Fruit fly (Drosophila melanogaster) whole organism, embryonic: Measurements from ENCODE around the gene CG5910.
A peak's percentile ranks its signal among the peaks of the same experiment; 100 is the strongest.

Source experiments
- Adf1 ChIP-seq: fragments of 200-800 bp; sonication (Bioruptor generic); IDR thresholded peaks from 2 replicates; pipeline ENCODE4 v1.3.6; 2022; ENCODE audit warnings: missing biosample characterization, missing genetic modification characterization
- Bteb2 ChIP-seq: fragments of 200-800 bp; sonication (Bioruptor generic); optimal IDR thresholded peaks from 2 replicates; lab custom pipeline; 2016; ENCODE audit warnings: missing biosample characterization, missing genetic modification characterization
- CG11247 ChIP-seq: fragments of 200-800 bp; sonication (Bioruptor generic); IDR thresholded peaks from 2 replicates; pipeline ENCODE4 v1.3.6; 2022; ENCODE audit warnings: missing biosample characterization, missing genetic modification characterization
- CG11456 ChIP-seq: fragments of 200-800 bp; sonication (Bioruptor generic); IDR thresholded peaks from 3 replicates; pipeline ENCODE4 v1.3.6; 2022; ENCODE audit warnings: missing biosample characterization, missing genetic modification characterization
- CG12219 ChIP-seq: fragments of 200-800 bp; sonication (Bioruptor generic); optimal IDR thresholded peaks from 3 replicates; lab custom pipeline; 2018; ENCODE audit warnings: missing biosample characterization, mild to moderate bottlenecking, missing genetic modification characterization
- CG13287 ChIP-seq: fragments of 200-800 bp; sonication (Bioruptor generic); IDR thresholded peaks from 2 replicates; pipeline ENCODE4 v1.3.6; 2022; ENCODE audit warnings: missing biosample characterization, missing genetic modification characterization; ENCODE audit not compliant: partially characterized antibody
- CG13775 ChIP-seq: fragments of 200-800 bp; sonication (Bioruptor generic); optimal IDR thresholded peaks from 3 replicates; lab custom pipeline; 2017; ENCODE audit warnings: missing biosample characterization, mild to moderate bottlenecking, missing genetic modification characterization
- CG14050 ChIP-seq: fragments of 200-800 bp; sonication (Bioruptor generic); IDR thresholded peaks from 3 replicates; pipeline ENCODE4 v1.3.6; 2022; ENCODE audit warnings: missing biosample characterization, missing genetic modification characterization
- CG15696 ChIP-seq: fragments of 200-800 bp; sonication (Bioruptor generic); optimal IDR thresholded peaks from 2 replicates; lab custom pipeline; 2019; ENCODE audit warnings: missing biosample characterization, mild to moderate bottlenecking, missing genetic modification characterization, moderate library complexity
- CG1602 ChIP-seq: fragments of 200-800 bp; sonication (Bioruptor generic); optimal IDR thresholded peaks from 3 replicates; lab custom pipeline; 2016; ENCODE audit warnings: missing biosample characterization, missing genetic modification characterization
- CG2116 ChIP-seq: fragments of 200-800 bp; sonication (Bioruptor generic); optimal IDR thresholded peaks from 3 replicates; lab custom pipeline; 2018; ENCODE audit warnings: missing biosample characterization, mild to moderate bottlenecking, missing genetic modification characterization
- CG30020 ChIP-seq: fragments of 200-800 bp; optimal IDR thresholded peaks from 2 replicates; lab custom pipeline; 2019; ENCODE audit warnings: missing biosample characterization, mild to moderate bottlenecking, missing genetic modification characterization, moderate library complexity
- CG3065 ChIP-seq: fragments of 200-800 bp; sonication (Bioruptor generic); optimal IDR thresholded peaks from 2 replicates; lab custom pipeline; 2016; ENCODE audit warnings: missing biosample characterization, missing genetic modification characterization
- CG31365 ChIP-seq: fragments of 200-800 bp; sonication (Bioruptor generic); optimal IDR thresholded peaks from 2 replicates; lab custom pipeline; 2018; ENCODE audit warnings: missing biosample characterization, mild to moderate bottlenecking, missing genetic modification characterization
- CG33557 ChIP-seq: fragments of 200-800 bp; sonication (Bioruptor generic); optimal IDR thresholded peaks from 2 replicates; lab custom pipeline; 2019; ENCODE audit warnings: missing biosample characterization, mild to moderate bottlenecking, missing genetic modification characterization, moderate library complexity
- CG34376 ChIP-seq: fragments of 200-800 bp; sonication (Bioruptor generic); optimal IDR thresholded peaks from 2 replicates; lab custom pipeline; 2018; ENCODE audit warnings: missing biosample characterization, mild to moderate bottlenecking, missing genetic modification characterization
- CG4424 ChIP-seq: fragments of 200-800 bp; sonication (Bioruptor generic); optimal IDR thresholded peaks from 3 replicates; lab custom pipeline; 2016; ENCODE audit warnings: missing biosample characterization, missing genetic modification characterization
- CG4854 ChIP-seq: fragments of 200-800 bp; sonication (Bioruptor generic); optimal IDR thresholded peaks from 2 replicates; lab custom pipeline; 2016; ENCODE audit warnings: missing biosample characterization, missing genetic modification characterization, inconsistent platforms
- CG6854 ChIP-seq: fragments of 200-800 bp; sonication (Bioruptor generic); optimal IDR thresholded peaks from 3 replicates; lab custom pipeline; 2017; ENCODE audit warnings: missing biosample characterization, mild to moderate bottlenecking, missing genetic modification characterization
- CG7987 ChIP-seq: fragments of 200-800 bp; sonication (Bioruptor generic); optimal IDR thresholded peaks from 2 replicates; lab custom pipeline; 2018; ENCODE audit warnings: missing biosample characterization, mild to moderate bottlenecking, missing genetic modification characterization, moderate library complexity
- CG8388 ChIP-seq: fragments of 200-800 bp; sonication (Bioruptor generic); optimal IDR thresholded peaks from 2 replicates; lab custom pipeline; 2019; ENCODE audit warnings: missing biosample characterization, mild to moderate bottlenecking, missing genetic modification characterization, moderate library complexity
- CG8478 ChIP-seq: fragments of >200 bp; optimal IDR thresholded peaks from 2 replicates; lab custom pipeline; 2018
- CG9437 ChIP-seq: fragments of 200-800 bp; sonication (Bioruptor generic); optimal IDR thresholded peaks from 2 replicates; lab custom pipeline; 2018; ENCODE audit warnings: missing biosample characterization, mild to moderate bottlenecking, missing genetic modification characterization
- CG9797 ChIP-seq: fragments of 200-800 bp; sonication (Bioruptor generic); optimal IDR thresholded peaks from 3 replicates; lab custom pipeline; 2018; ENCODE audit warnings: missing biosample characterization, mild to moderate bottlenecking, missing genetic modification characterization
- Camta ChIP-seq: fragments of 200-800 bp; sonication (Bioruptor generic); optimal IDR thresholded peaks from 2 replicates; lab custom pipeline; 2016; ENCODE audit warnings: missing biosample characterization, missing genetic modification characterization
- Dek ChIP-seq: fragments of 200-800 bp; sonication (Bioruptor generic); optimal IDR thresholded peaks from 3 replicates; lab custom pipeline; 2019; ENCODE audit warnings: missing biosample characterization, mild to moderate bottlenecking, missing genetic modification characterization, moderate library complexity
- Hmx ChIP-seq: fragments of 200-800 bp; sonication (Bioruptor generic); optimal IDR thresholded peaks from 2 replicates; lab custom pipeline; 2016; ENCODE audit warnings: missing biosample characterization, missing genetic modification characterization
- Hr39 ChIP-seq: fragments of >200 bp; optimal IDR thresholded peaks from 2 replicates; lab custom pipeline; 2017
- Hr78 ChIP-seq, 2 experiments: fragments of 200-800 bp in 1 of 2; fragments of >200 bp in 1 of 2; sonication (Bioruptor generic) in 1 of 2; optimal IDR thresholded peaks; 2 replicates each; lab custom pipeline; 2017 to 2019; ENCODE audit warnings: missing biosample characterization in 2 of 2, missing genetic modification characterization in 2 of 2, mild to moderate bottlenecking in 1 of 2, moderate library complexity in 1 of 2
- Hsf ChIP-seq: fragments of 200-800 bp; sonication (Bioruptor generic); optimal IDR thresholded peaks from 3 replicates; lab custom pipeline; 2016; ENCODE audit warnings: missing biosample characterization, missing genetic modification characterization
- Mes4 ChIP-seq: fragments of 200-800 bp; sonication (Bioruptor generic); optimal IDR thresholded peaks from 2 replicates; lab custom pipeline; 2016; ENCODE audit warnings: missing biosample characterization, missing genetic modification characterization
- Nf-YA ChIP-seq: fragments of 200-800 bp; sonication (Bioruptor generic); IDR thresholded peaks from 2 replicates; pipeline ENCODE4 v1.3.6; 2022; ENCODE audit warnings: missing biosample characterization, missing genetic modification characterization
- Oaz ChIP-seq: fragments of 200-800 bp; sonication (Bioruptor generic); IDR thresholded peaks from 2 replicates; pipeline ENCODE4 v1.3.6; 2022; ENCODE audit warnings: missing biosample characterization, missing genetic modification characterization
- Taf1 ChIP-seq: fragments of 200-800 bp; sonication (Bioruptor generic); IDR thresholded peaks from 2 replicates; pipeline ENCODE4 v1.3.6; 2022; ENCODE audit warnings: missing biosample characterization, missing genetic modification characterization
- YL-1 ChIP-seq: fragments of 200-800 bp; sonication (Bioruptor generic); optimal IDR thresholded peaks from 3 replicates; lab custom pipeline; 2017; ENCODE audit warnings: missing biosample characterization, mild to moderate bottlenecking, missing genetic modification characterization
- abd-A ChIP-seq: fragments of 200-800 bp; sonication (Bioruptor generic); optimal IDR thresholded peaks from 3 replicates; lab custom pipeline; 2019; ENCODE audit warnings: missing biosample characterization, mild to moderate bottlenecking, missing genetic modification characterization, moderate library complexity
- chn ChIP-seq: fragments of 200-800 bp; sonication (Bioruptor generic); optimal IDR thresholded peaks from 2 replicates; lab custom pipeline; 2016; ENCODE audit warnings: missing biosample characterization, missing genetic modification characterization
- emc ChIP-seq: fragments of 200-800 bp; sonication (Bioruptor generic); optimal IDR thresholded peaks from 2 replicates; lab custom pipeline; 2016; ENCODE audit warnings: missing biosample characterization, missing genetic modification characterization
- fd102C ChIP-seq: fragments of 200-800 bp; sonication (Bioruptor generic); optimal IDR thresholded peaks from 2 replicates; lab custom pipeline; 2018; ENCODE audit warnings: missing biosample characterization, mild to moderate bottlenecking, missing genetic modification characterization, moderate library complexity
- lab ChIP-seq: fragments of 200-800 bp; sonication (Bioruptor generic); optimal IDR thresholded peaks from 3 replicates; lab custom pipeline; 2017; ENCODE audit warnings: missing biosample characterization, missing genetic modification characterization, mild to moderate bottlenecking, moderate library complexity, missing genetic modification reagents
- odd ChIP-seq: fragments of 200-800 bp; sonication (Bioruptor generic); optimal IDR thresholded peaks from 2 replicates; lab custom pipeline; 2017; ENCODE audit warnings: missing biosample characterization, mild to moderate bottlenecking, missing genetic modification characterization
- pros ChIP-seq: fragments of 200-800 bp; sonication (Bioruptor generic); optimal IDR thresholded peaks from 3 replicates; lab custom pipeline; 2019; ENCODE audit warnings: missing biosample characterization, mild to moderate bottlenecking, missing genetic modification characterization, moderate library complexity
- ranshi ChIP-seq: fragments of 200-800 bp; sonication (Bioruptor generic); IDR thresholded peaks from 2 replicates; pipeline ENCODE4 v1.3.6; 2022; ENCODE audit warnings: missing biosample characterization, missing genetic modification characterization
- rib ChIP-seq: fragments of 200-800 bp; sonication (Bioruptor generic); IDR thresholded peaks from 2 replicates; pipeline ENCODE4 v1.3.6; 2022; ENCODE audit warnings: missing biosample characterization, missing genetic modification characterization
- sqz ChIP-seq: fragments of 200-800 bp; sonication (Bioruptor generic); optimal IDR thresholded peaks from 3 replicates; lab custom pipeline; 2018; ENCODE audit warnings: missing biosample characterization, mild to moderate bottlenecking, missing genetic modification characterization
- sr ChIP-seq: fragments of 200-800 bp; sonication (Bioruptor generic); IDR thresholded peaks from 3 replicates; pipeline ENCODE4 v1.3.6; 2022; ENCODE audit warnings: missing biosample characterization, missing genetic modification characterization
- toy ChIP-seq: fragments of 200-800 bp; sonication (Bioruptor generic); IDR thresholded peaks from 2 replicates; pipeline ENCODE4 v1.3.6; 2022; ENCODE audit warnings: missing biosample characterization, missing genetic modification characterization
- vnd ChIP-seq: fragments of 200-800 bp; sonication (Bioruptor generic); IDR thresholded peaks from 3 replicates; pipeline ENCODE4 v1.3.6; 2022; ENCODE audit warnings: missing biosample characterization, missing genetic modification characterization; ENCODE audit not compliant: partially characterized antibody
- zen2 ChIP-seq: fragments of 200-800 bp; sonication (Bioruptor generic); IDR thresholded peaks from 3 replicates; pipeline ENCODE4 v1.3.6; 2022; ENCODE audit warnings: missing biosample characterization, missing genetic modification characterization; ENCODE audit not compliant: partially characterized antibody
- zfh1 ChIP-seq: fragments of 200-800 bp; sonication (Bioruptor generic); IDR thresholded peaks from 3 replicates; pipeline ENCODE4 v1.3.6; 2022; ENCODE audit warnings: missing biosample characterization, missing genetic modification characterization

The CG5910 gene

dm6 chr3L:20471499-20472313 lies 29.5 kb downstream of the CG5910 start (continued):
- peak; percentile 43 for TF ChIP-seq lab
- no peak for TF ChIP-seq toy (GFP tag; lab: Robert Waterston, UW)
- no peak for TF ChIP-seq CG8388 (GFP tag; lab: Kevin White, UChicago)
- TF ChIP-seq CG9437: peak; percentile 22
- peak; percentile 51 for TF ChIP-seq Camta (GFP tag; lab: Kevin White, UChicago)
- peak; percentile 48 for TF ChIP-seq CG4854 (GFP tag; lab: Kevin White, UChicago)
- TF ChIP-seq odd (GFP tag; lab: Kevin White, UChicago): no peak
- TF ChIP-seq abd-A: no peak
- no peak for TF ChIP-seq CG13775 (GFP tag; lab: Kevin White, UChicago)
- no peak for TF ChIP-seq CG14050 (GFP tag; lab: Robert Waterston, UW)
- no peak for TF ChIP-seq zen2 (GFP tag; lab: Robert Waterston, UW)
- TF ChIP-seq CG6854 (GFP tag; lab: Kevin White, UChicago): peak; percentile 55
- TF ChIP-seq Hr39 (lab: Kevin White, UChicago): no peak
- no peak for TF ChIP-seq vnd (GFP tag; lab: Robert Waterston, UW)
- peak; percentile 7 for TF ChIP-seq CG4424 (GFP tag; lab: Kevin White, UChicago)
- TF ChIP-seq CG30020 (tag; lab: Kevin White, UChicago): no peak
- TF ChIP-seq Dek (tag; lab: Kevin White, UChicago): no peak
- TF ChIP-seq fd102C (GFP tag; lab: Kevin White, UChicago): peak; percentile 79
- TF ChIP-seq CG1602 (GFP tag; lab: Kevin White, UChicago): peak; percentile 45
- no peak for TF ChIP-seq Hmx (GFP tag; lab: Kevin White, UChicago)
- TF ChIP-seq YL-1 (GFP tag; lab: Kevin White, UChicago): no peak
- peak; percentile 57 for TF ChIP-seq CG33557 (GFP tag; lab: Kevin White, UChicago)
- no peak for TF ChIP-seq Nf-YA (GFP tag; lab: Robert Waterston, UW)
- no peak for TF ChIP-seq chn (GFP tag; lab: Kevin White, UChicago)
- no peak for TF ChIP-seq Taf1
- peak in 1 of 2 experiments; percentile 83 for TF ChIP-seq Hr78 (GFP tag; optimal IDR thresholded peaks at IDR 0.05; lab: Kevin White, UChicago)
- peak; percentile 71 for TF ChIP-seq CG31365 (tag; lab: Kevin White, UChicago)
- peak; percentile 13 for TF ChIP-seq Bteb2 (GFP tag; lab: Kevin White, UChicago)
- peak; percentile 75 for TF ChIP-seq zfh1 (GFP tag; lab: Robert Waterston, UW)
- no peak for TF ChIP-seq ranshi (GFP tag; lab: Robert Waterston, UW)
- TF ChIP-seq CG11247: no peak
- no peak for TF ChIP-seq CG11456 (GFP tag; lab: Robert Waterston, UW)
- TF ChIP-seq sqz: no peak
- peak; percentile 22 for TF ChIP-seq CG3065 (GFP tag; lab: Kevin White, UChicago)
- no peak for TF ChIP-seq emc (GFP tag; lab: Kevin White, UChicago)
- peak; percentile 30 for TF ChIP-seq CG12219 (GFP tag; lab: Kevin White, UChicago)
- TF ChIP-seq CG34376: peak; percentile 22
- TF ChIP-seq CG15696: peak; percentile 71
- TF ChIP-seq Oaz: no peak
- TF ChIP-seq CG13287 (GFP tag; lab: Robert Waterston, UW): no peak
- peak; percentile 49 for TF ChIP-seq Hsf (GFP tag; lab: Kevin White, UChicago)
- peak; percentile 68 for TF ChIP-seq Mes4 (GFP tag; lab: Kevin White, UChicago)
- TF ChIP-seq CG9797 (GFP tag; lab: Kevin White, UChicago): no peak
- peak; percentile 56 for TF ChIP-seq CG7987
- TF ChIP-seq pros (GFP tag; lab: Kevin White, UChicago): no peak
- TF ChIP-seq CG8478 (lab: Kevin White, UChicago): no peak
- no peak for TF ChIP-seq Adf1 (GFP tag; lab: Robert Waterston, UW)
- peak; percentile 63; the same call in 2 of the 3 replicates for TF ChIP-seq sr (GFP tag; lab: Robert Waterston, UW)
- TF ChIP-seq CG2116 (GFP tag; lab: Kevin White, UChicago): peak; percentile 54
- TF ChIP-seq rib (GFP tag; lab: Robert Waterston, UW): no peak; the same call in 1 of the 2 replicates
